Fruit fly (Drosophila melanogaster) whole organism, adult: Measurements from ENCODE around the gene Cpsf6.

Source experiments
- CG11617 ChIP-seq: fragments of 200-800 bp; sonication (Bioruptor generic); optimal IDR thresholded peaks from 2 replicates; lab custom pipeline; 2017; ENCODE audit warnings: mild to moderate bottlenecking, missing biosample characterization, missing genetic modification reagents, missing genetic modification characterization
- CG12768 ChIP-seq: fragments of 200-800 bp; sonication (Bioruptor generic); optimal IDR thresholded peaks from 2 replicates; lab custom pipeline; 2017; ENCODE audit warnings: missing biosample characterization, missing genetic modification characterization, mild to moderate bottlenecking, moderate library complexity, missing genetic modification reagents
- CG14711 ChIP-seq: fragments of 200-800 bp; sonication (Bioruptor generic); optimal IDR thresholded peaks from 2 replicates; lab custom pipeline; 2018; ENCODE audit warnings: missing biosample characterization, mild to moderate bottlenecking, missing genetic modification characterization, moderate library complexity
- CG1620 ChIP-seq: fragments of 200-800 bp; sonication (Bioruptor generic); optimal IDR thresholded peaks from 2 replicates; lab custom pipeline; 2016; ENCODE audit warnings: missing biosample characterization, missing genetic modification characterization
- CG33017 ChIP-seq: fragments of 200-800 bp; sonication (Bioruptor generic); optimal IDR thresholded peaks from 2 replicates; lab custom pipeline; 2018; ENCODE audit warnings: missing biosample characterization, mild to moderate bottlenecking, missing genetic modification characterization, moderate library complexity
- CG5204 ChIP-seq: fragments of 200-800 bp; sonication (Bioruptor generic); optimal IDR thresholded peaks from 2 replicates; lab custom pipeline; 2016; ENCODE audit warnings: missing biosample characterization, missing genetic modification characterization
- CG7045 ChIP-seq: fragments of 200-800 bp; sonication (Bioruptor generic); optimal IDR thresholded peaks from 2 replicates; lab custom pipeline; 2017; ENCODE audit warnings: missing biosample characterization, mild to moderate bottlenecking, missing genetic modification characterization
- CG7101 ChIP-seq: fragments of 200-800 bp; sonication (Bioruptor generic); optimal IDR thresholded peaks from 2 replicates; lab custom pipeline; 2018; ENCODE audit warnings: missing biosample characterization, mild to moderate bottlenecking, missing genetic modification characterization, moderate library complexity
- Clk ChIP-seq: fragments of 200-800 bp; sonication (Bioruptor generic); optimal IDR thresholded peaks from 2 replicates; lab custom pipeline; 2017; ENCODE audit warnings: missing biosample characterization, missing genetic modification characterization
- Crg-1 ChIP-seq: fragments of 200-800 bp; sonication (Bioruptor generic); optimal IDR thresholded peaks from 2 replicates; lab custom pipeline; 2016; ENCODE audit warnings: missing biosample characterization, missing genetic modification characterization
- Hr96 ChIP-seq: fragments of 200-800 bp; sonication (Bioruptor generic); optimal IDR thresholded peaks from 2 replicates; lab custom pipeline; 2016; ENCODE audit warnings: missing biosample characterization, missing genetic modification characterization
- Mnt ChIP-seq: fragments of 200-800 bp; sonication (Bioruptor generic); optimal IDR thresholded peaks from 2 replicates; lab custom pipeline; 2016; ENCODE audit warnings: missing biosample characterization, mild to moderate bottlenecking, missing genetic modification characterization
- bab1 ChIP-seq: fragments of 200-800 bp; sonication (Bioruptor generic); optimal IDR thresholded peaks from 3 replicates; lab custom pipeline; 2019; ENCODE audit warnings: missing biosample characterization, mild to moderate bottlenecking, missing genetic modification characterization, moderate library complexity
- cic ChIP-seq: fragments of 200-800 bp; sonication (Bioruptor generic); optimal IDR thresholded peaks from 2 replicates; lab custom pipeline; 2017; ENCODE audit warnings: missing biosample characterization, mild to moderate bottlenecking, missing genetic modification characterization, moderate library complexity
- cnc ChIP-seq, 2 experiments: fragments of >200 bp; optimal IDR thresholded peaks; 2 replicates each; lab custom pipeline; 2017
- kay ChIP-seq: fragments of 200-800 bp; sonication (Bioruptor generic); peaks from one replicate; lab custom pipeline; 2016; ENCODE audit warnings: missing biosample characterization, missing genetic modification characterization, borderline replicate concordance
- ovo ChIP-seq: fragments of 200-800 bp; sonication (Bioruptor generic); optimal IDR thresholded peaks from 2 replicates; lab custom pipeline; 2016; ENCODE audit warnings: missing biosample characterization, missing genetic modification characterization
- pad ChIP-seq: fragments of 200-800 bp; sonication (Bioruptor generic); optimal IDR thresholded peaks from 3 replicates; lab custom pipeline; 2017; ENCODE audit warnings: missing biosample characterization, missing genetic modification characterization, mild to moderate bottlenecking, moderate library complexity, missing genetic modification reagents
- tj ChIP-seq: fragments of 200-800 bp; sonication (Bioruptor generic); optimal IDR thresholded peaks from 3 replicates; lab custom pipeline; 2017; ENCODE audit warnings: missing biosample characterization, mild to moderate bottlenecking, missing genetic modification characterization, moderate library complexity
- toe ChIP-seq: fragments of 200-800 bp; sonication (Bioruptor generic); optimal IDR thresholded peaks from 2 replicates; lab custom pipeline; 2016; ENCODE audit warnings: missing biosample characterization, missing genetic modification characterization

Gene Cpsf6

DNA sequence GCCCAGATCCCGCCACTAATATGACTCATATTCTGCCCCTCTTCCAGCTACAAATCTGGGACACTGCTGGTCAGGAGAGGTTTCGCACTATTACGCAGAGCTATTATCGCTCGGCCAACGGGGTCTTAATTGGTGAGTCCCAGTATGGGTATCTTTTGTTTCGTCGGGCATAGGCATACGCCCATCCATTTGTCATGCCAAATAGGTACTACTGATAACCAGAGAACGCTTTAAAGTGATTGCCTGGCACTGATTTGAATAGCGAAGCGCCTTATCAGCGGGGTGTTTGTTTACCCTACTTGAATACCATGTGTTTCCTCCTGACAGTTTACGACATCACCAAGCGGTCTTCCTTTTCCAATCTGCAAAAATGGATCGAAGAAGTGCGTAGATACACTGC is 17.8 kb downstream of the Cpsf6 start:
- peak; percentile 68 for TF ChIP-seq Mnt (GFP tag; lab: Kevin White, UChicago)
- peak; percentile 24 for TF ChIP-seq cic (GFP tag; lab: Kevin White, UChicago)
- no peak for TF ChIP-seq CG33017 (tag; lab: Kevin White, UChicago)

DNA sequence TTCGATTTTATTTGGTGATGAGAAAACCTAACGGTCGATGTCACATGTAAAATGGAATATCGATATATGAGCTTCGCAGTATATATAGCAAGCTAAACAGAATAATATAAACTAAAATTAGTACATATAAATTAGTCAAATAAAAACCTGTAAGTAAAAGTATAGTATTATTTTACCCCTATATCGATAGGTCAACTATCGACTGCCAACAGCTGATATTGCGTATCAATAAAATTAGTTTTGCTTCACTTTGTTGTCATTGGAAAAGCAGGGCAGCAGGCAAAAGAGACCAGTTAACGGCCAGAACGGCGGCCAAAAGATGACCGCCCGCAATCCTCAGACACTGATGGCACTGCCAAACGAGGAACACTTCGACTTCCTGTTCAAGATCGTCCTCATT is 18.4 kb downstream of the Cpsf6 start, which contains the start of gene Rab19:
Gene Rab19 (plus strand): TSS at position 78 of the 400 bp plus-strand sequence.
- TF ChIP-seq bab1 (GFP tag; lab: Kevin White, UChicago) (peak; percentile 0), kay (GFP tag; lab: Kevin White, UChicago) (peak; percentile 96), CG11617 (GFP tag; lab: Kevin White, UChicago) (no peak)

DNA sequence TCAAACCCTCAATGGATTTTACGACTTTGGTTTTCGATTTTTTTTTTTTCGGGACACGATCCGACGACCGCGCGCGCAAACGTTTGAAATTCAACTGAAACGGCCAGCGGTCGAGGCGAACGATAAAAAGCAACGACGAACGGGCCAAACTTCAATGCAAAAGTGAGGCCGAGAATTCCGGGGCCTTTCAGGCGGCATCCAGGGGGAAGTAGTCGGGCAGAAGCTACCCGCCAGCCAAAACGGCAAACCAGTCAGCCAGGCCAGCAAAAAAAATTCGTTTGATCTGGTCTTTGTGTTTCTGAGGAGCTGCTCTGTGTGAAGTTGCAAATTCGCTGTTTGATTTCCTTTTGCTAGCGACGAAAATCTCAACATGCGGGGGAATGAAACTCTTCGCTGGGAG is 20.1 kb downstream of the Cpsf6 start, which contains the start of gene CG7201:
Gene CG7201 (minus strand): TSS at position 101 of the 400 bp plus-strand sequence.
- no peak for TF ChIP-seq kay (GFP tag; lab: Kevin White, UChicago)
- no peak for TF ChIP-seq CG11617 (GFP tag; lab: Kevin White, UChicago)
- TF ChIP-seq CG12768 (GFP tag; lab: Kevin White, UChicago) = no peak
- no peak for TF ChIP-seq CG14711 (tag; lab: Kevin White, UChicago)
- TF ChIP-seq Crg-1 = no peak
- TF ChIP-seq bab1 (GFP tag; lab: Kevin White, UChicago) = no peak
- no peak for TF ChIP-seq cic (GFP tag; lab: Kevin White, UChicago)

- no peak for TF ChIP-seq CG7045 (GFP tag; lab: Kevin White, UChicago)
- TF ChIP-seq CG33017 (tag; lab: Kevin White, UChicago) = no peak
- TF ChIP-seq CG7101 (tag; lab: Kevin White, UChicago) = no peak
- peak; percentile 54 for TF ChIP-seq cic (GFP tag; lab: Kevin White, UChicago)
- TF ChIP-seq cnc (optimal IDR thresholded peaks at IDR 0.05; lab: Kevin White, UChicago) = no peak
- TF ChIP-seq CG12768 (GFP tag; lab: Kevin White, UChicago) = peak; percentile 52
- TF ChIP-seq Mnt (GFP tag; lab: Kevin White, UChicago) = no peak
- peak; percentile 2 for TF ChIP-seq CG1620 (GFP tag; lab: Kevin White, UChicago)
- peak; percentile 11 for TF ChIP-seq kay (GFP tag; lab: Kevin White, UChicago)
- TF ChIP-seq CG11617 (GFP tag; lab: Kevin White, UChicago) = no peak
- peak; percentile 43 for TF ChIP-seq Crg-1
- TF ChIP-seq Clk (GFP tag; lab: Kevin White, UChicago) = no peak
- peak; percentile 45 for TF ChIP-seq CG14711 (tag; lab: Kevin White, UChicago)
- TF ChIP-seq bab1 (GFP tag; lab: Kevin White, UChicago) = peak; percentile 32
- TF ChIP-seq ovo (GFP tag; lab: Kevin White, UChicago) = no peak
- TF ChIP-seq Hr96 (GFP tag; lab: Kevin White, UChicago) = peak; percentile 58
- peak; percentile 52 for TF ChIP-seq toe (GFP tag; lab: Kevin White, UChicago)
- TF ChIP-seq CG5204 (GFP tag; lab: Kevin White, UChicago) = no peak
- peak; percentile 33 for TF ChIP-seq pad
- TF ChIP-seq tj = no peak
Observed at dm6 chr3L:8289336-8290258, 25.7 kb downstream of the Cpsf6 start, which contains the start of gene cert. Gene cert, minus strand, starts transcription at chr3L:8289870.

- TF ChIP-seq CG7101 (tag; lab: Kevin White, UChicago) (no peak), bab1 (GFP tag; lab: Kevin White, UChicago) (no peak), cic (GFP tag; lab: Kevin White, UChicago) (no peak), CG12768 (GFP tag; lab: Kevin White, UChicago) (no peak), CG7045 (GFP tag; lab: Kevin White, UChicago) (no peak), Hr96 (GFP tag; lab: Kevin White, UChicago) (no peak), CG14711 (tag; lab: Kevin White, UChicago) (no peak), Clk (GFP tag; lab: Kevin White, UChicago) (no peak), toe (GFP tag; lab: Kevin White, UChicago) (no peak), tj (no peak), Crg-1 (no peak), pad (no peak), CG11617 (GFP tag; lab: Kevin White, UChicago) (no peak), cnc (optimal IDR thresholded peaks at IDR 0.05; lab: Kevin White, UChicago) (no peak), ovo (GFP tag; lab: Kevin White, UChicago) (no peak), Mnt (GFP tag; lab: Kevin White, UChicago) (no peak), CG5204 (GFP tag; lab: Kevin White, UChicago) (no peak), kay (GFP tag; lab: Kevin White, UChicago) (no peak)
Observed at dm6 chr3L:8288396-8288795, 26.9 kb downstream of the Cpsf6 start.

DNA sequence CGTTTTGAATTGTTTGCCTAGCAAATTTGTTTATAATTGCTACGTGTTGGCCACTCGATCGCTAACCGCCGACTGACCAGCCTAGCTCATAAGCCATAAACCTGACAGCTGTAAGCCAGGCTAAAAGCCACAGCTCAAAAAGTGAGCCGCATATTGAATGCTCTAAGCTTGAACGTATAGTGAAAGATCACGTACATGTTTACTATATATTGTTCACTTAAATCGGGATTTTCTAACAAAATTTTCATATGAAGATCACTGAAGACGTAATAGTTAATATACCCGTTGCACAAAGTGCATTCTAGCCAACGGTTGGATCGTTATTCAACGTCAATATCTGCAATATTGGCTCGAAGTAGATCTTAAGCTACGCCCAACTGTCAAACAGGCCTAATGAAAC is 28.9 kb downstream of the Cpsf6 start:
- no peak for TF ChIP-seq Crg-1
- TF ChIP-seq CG14711 (tag; lab: Kevin White, UChicago) = no peak
- no peak for TF ChIP-seq Clk (GFP tag; lab: Kevin White, UChicago)
- TF ChIP-seq pad = no peak
- TF ChIP-seq Mnt (GFP tag; lab: Kevin White, UChicago) = no peak
- TF ChIP-seq ovo (GFP tag; lab: Kevin White, UChicago) = no peak
- no peak for TF ChIP-seq CG7101 (tag; lab: Kevin White, UChicago)
- TF ChIP-seq toe (GFP tag; lab: Kevin White, UChicago) = no peak
- no peak for TF ChIP-seq tj
- TF ChIP-seq CG12768 (GFP tag; lab: Kevin White, UChicago) = no peak
- TF ChIP-seq bab1 (GFP tag; lab: Kevin White, UChicago) = no peak
- no peak for TF ChIP-seq CG11617 (GFP tag; lab: Kevin White, UChicago)
